Worm (Caenorhabditis elegans): ENCODE measurements around the gene kin-21.
"Not testable (repeated sequence)": the region's sequence is repeated elsewhere in the genome, so short reads cannot be mapped to it uniquely, and the experiment has no call there.

kin-21 gene

ce11 chrIV:9825196-9825744 is 7.4 kb upstream of the kin-21 start, which contains the start of gene mtr-4 (continued):
- TF ChIP-seq mef-2 (tag; optimal IDR thresholded peaks at IDR 0.05), result no peak
- no peak for TF ChIP-seq ztf-11 (tag; optimal IDR thresholded peaks at IDR 0.05)
- TF ChIP-seq lin-13 (GFP tag; optimal IDR thresholded peaks at IDR 0.05), result no peak

DNA sequence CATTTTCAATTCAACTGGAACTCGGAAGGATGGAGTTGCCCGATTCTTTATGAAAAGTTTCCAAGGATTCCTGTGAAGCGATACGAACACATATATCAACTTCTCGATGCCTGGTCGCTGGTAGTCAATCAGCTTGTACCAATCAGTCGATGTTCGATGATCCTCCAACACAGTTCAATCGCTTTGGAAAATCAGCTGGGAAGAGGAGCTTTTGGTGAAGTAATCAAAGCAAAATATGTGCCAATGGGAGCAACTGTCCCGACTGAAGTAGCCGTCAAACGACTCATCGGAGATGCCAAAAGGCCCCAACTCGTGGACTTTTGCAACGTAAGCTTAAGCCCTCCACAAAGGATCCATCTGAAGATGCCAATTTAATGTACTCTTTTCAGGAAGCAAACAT is 651 bp downstream of the kin-21 start:
- TF ChIP-seq skn-1 (tag; optimal IDR thresholded peaks at IDR 0.05) (no peak), efl-1 (optimal IDR thresholded peaks at IDR 0.05) (no peak), efl-1 (GFP tag; optimal IDR thresholded peaks at IDR 0.05 in 1 of 2) (no peak)

ce11 chrIV:9836317-9836716 is 3.6 kb downstream of the kin-21 start, which contains the start of gene msp-81:
msp-81 (minus strand) TSS chrIV:9836417.
- no peak for TF ChIP-seq blmp-1 (tag; optimal IDR thresholded peaks at IDR 0.05)
- TF ChIP-seq tbx-2 (tag; optimal IDR thresholded peaks at IDR 0.05), result no peak
- no peak for TF ChIP-seq fkh-4 (tag; optimal IDR thresholded peaks at IDR 0.05; ENCODE audit: borderline replicate concordance)
- TF ChIP-seq fos-1 (tag; optimal IDR thresholded peaks at IDR 0.05), result no peak
- no peak for TF ChIP-seq pqm-1 (tag; optimal IDR thresholded peaks at IDR 0.05)
- TF ChIP-seq Y116A8C.19 (tag; optimal IDR thresholded peaks at IDR 0.05; ENCODE audit: borderline replicate concordance), result no peak
- TF ChIP-seq egl-27 (tag; optimal IDR thresholded peaks at IDR 0.05), result no peak
- no peak for TF ChIP-seq C16A3.4 (tag; optimal IDR thresholded peaks at IDR 0.05)
- TF ChIP-seq sox-4 (tag; optimal IDR thresholded peaks at IDR 0.05), result no peak
- TF ChIP-seq mab-9 (GFP tag; IDR thresholded peaks at IDR 0.05), result no peak
- TF ChIP-seq aly-2 (tag; optimal IDR thresholded peaks at IDR 0.05), result no peak
- TF ChIP-seq nhr-71 (tag; optimal IDR thresholded peaks at IDR 0.05), result no peak
- no peak for TF ChIP-seq fkh-10 (GFP tag; optimal IDR thresholded peaks at IDR 0.05)
- no peak for TF ChIP-seq C34B4.2 (tag; optimal IDR thresholded peaks at IDR 0.05)
- TF ChIP-seq jun-1 (tag; optimal IDR thresholded peaks at IDR 0.05), result no peak
- no peak for TF ChIP-seq nhr-28 (tag; optimal IDR thresholded peaks at IDR 0.05)

DNA sequence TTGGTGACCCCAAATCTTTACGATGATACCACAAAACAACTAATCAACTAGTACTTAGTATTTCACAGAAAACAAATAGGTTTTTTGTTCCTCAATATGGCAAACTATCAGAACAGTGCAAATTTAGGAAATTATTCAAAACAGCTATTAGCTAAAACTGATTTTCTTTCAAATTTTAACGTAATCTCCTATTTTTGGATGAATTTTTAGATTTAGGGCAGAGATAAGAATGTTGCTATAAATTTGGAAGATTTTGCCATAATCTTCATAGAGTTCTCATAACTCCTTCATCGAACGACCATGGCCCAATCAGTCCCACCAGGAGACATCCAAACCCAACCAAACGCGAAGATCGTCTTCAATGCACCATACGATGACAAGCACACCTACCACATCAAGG is 4.7 kb downstream of the kin-21 start, which contains the start of gene msp-10:
TSS of gene msp-10 (plus strand) at position 301 of the 400 bp plus-strand sequence.
- not testable (repeated sequence) for TF ChIP-seq aly-2 (tag; optimal IDR thresholded peaks at IDR 0.05); C34B4.2 (tag; optimal IDR thresholded peaks at IDR 0.05); ces-1 (GFP tag; optimal IDR thresholded peaks at IDR 0.05)

DNA sequence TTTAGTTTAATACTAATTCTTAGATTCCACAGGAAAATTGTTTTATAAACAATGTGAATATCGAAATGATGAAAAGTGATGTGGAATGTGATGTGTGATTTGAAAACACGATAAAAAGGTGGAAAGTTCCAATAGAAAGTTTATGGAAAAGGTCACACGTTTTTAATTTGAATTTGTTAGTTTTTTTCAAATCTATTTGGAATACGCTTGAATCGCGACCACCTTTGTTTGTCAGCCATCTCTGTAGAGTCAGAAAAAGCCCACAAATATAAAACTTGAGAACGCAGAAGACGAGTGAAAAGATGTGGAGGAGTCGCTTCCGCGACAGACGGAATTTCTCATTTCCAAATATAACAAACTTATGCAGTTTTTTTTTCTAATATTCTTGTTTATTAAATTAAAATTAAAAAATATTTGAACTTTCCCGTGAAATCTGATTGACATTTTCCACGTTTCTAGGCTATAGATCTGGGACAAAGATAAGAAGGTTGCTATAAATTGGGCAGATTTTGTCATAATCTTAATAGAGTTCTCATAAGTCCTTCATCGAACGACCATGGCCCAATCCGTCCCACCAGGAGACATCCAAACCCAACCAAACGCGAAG is 8.4 kb downstream of the kin-21 start, which contains the start of the genes kin-24 and msp-56:
TSS of gene kin-24 (minus strand) at position 101 of the 607 bp plus-strand sequence.
TSS of gene msp-56 (plus strand) at position 557 of the 607 bp plus-strand sequence.
- TF ChIP-seq nhr-20 (tag; optimal IDR thresholded peaks at IDR 0.05) (no peak), egl-13 (tag; optimal IDR thresholded peaks at IDR 0.05) (no peak)

- TF ChIP-seq Y116A8C.19 (tag; optimal IDR thresholded peaks at IDR 0.05; ENCODE audit: borderline replicate concordance) (no peak), egl-27 (tag; optimal IDR thresholded peaks at IDR 0.05) (no peak), nhr-12 (tag; optimal IDR thresholded peaks at IDR 0.05) (no peak), tbx-2 (tag; optimal IDR thresholded peaks at IDR 0.05) (no peak), nhr-237 (tag; optimal IDR thresholded peaks at IDR 0.05) (no peak), sup-37 (GFP tag; optimal IDR thresholded peaks at IDR 0.05) (no peak), unc-130 (tag; optimal IDR thresholded peaks at IDR 0.05) (no peak), lir-3 (tag; optimal IDR thresholded peaks at IDR 0.05; ENCODE audit: poor library complexity) (no peak), nhr-77 (tag; optimal IDR thresholded peaks at IDR 0.05) (no peak), snu-23 (GFP tag; optimal IDR thresholded peaks at IDR 0.05) (no peak), snpc-4 (tag; optimal IDR thresholded peaks at IDR 0.05) (no peak), lin-13 (GFP tag; optimal IDR thresholded peaks at IDR 0.05) (no peak), ces-1 (GFP tag; optimal IDR thresholded peaks at IDR 0.05) (no peak)
Observed at ce11 chrIV:9842071-9842470, 9.4 kb downstream of the kin-21 start, which contains the start of gene K07F5.17. K07F5.17 (plus strand) TSS chrIV:9842371.

Measured in whole organism, L1 larva.